Worm (Caenorhabditis elegans) whole organism, L2 larva: ENCODE data around the gene K08D12.8.
A peak's percentile ranks its signal among the peaks of the same experiment; 100 is the strongest.

Experiments
- C34F6.9 ChIP-seq: fragments of 150-350 bp; optimal IDR thresholded peaks from 2 replicates; lab custom pipeline; 2014; ENCODE audit warnings: missing biosample characterization, missing genetic modification characterization
- F13H6.1 ChIP-seq: sonication (generic microtip); optimal IDR thresholded peaks from 2 replicates; lab custom pipeline; 2016; ENCODE audit warnings: missing genetic modification characterization, missing compliant biosample characterization
- Y55F3AM.14 ChIP-seq: fragments of 200-800 bp; sonication (Bioruptor generic); optimal IDR thresholded peaks from 2 replicates; lab custom pipeline; 2018; ENCODE audit warnings: mild to moderate bottlenecking, missing genetic modification characterization, missing compliant biosample characterization
- alr-1 ChIP-seq: fragments of 150-350 bp; optimal IDR thresholded peaks from 2 replicates; lab custom pipeline; 2014; ENCODE audit warnings: missing biosample characterization, missing genetic modification characterization
- aly-2 ChIP-seq: fragments of 150-350 bp; optimal IDR thresholded peaks from 2 replicates; lab custom pipeline; 2014; ENCODE audit warnings: missing biosample characterization, missing genetic modification characterization
- blmp-1 ChIP-seq: sonication (generic microtip); optimal IDR thresholded peaks from 2 replicates; lab custom pipeline; 2017; ENCODE audit warnings: missing genetic modification characterization, mild to moderate bottlenecking, missing compliant biosample characterization, antibody characterized with exemption, moderate library complexity; ENCODE audit not compliant: insufficient read depth
- ceh-16 ChIP-seq: fragments of 150-350 bp; optimal IDR thresholded peaks from 2 replicates; lab custom pipeline; 2014; ENCODE audit warnings: missing biosample characterization, missing genetic modification characterization
- ceh-82 ChIP-seq: fragments of 150-350 bp; optimal IDR thresholded peaks from 2 replicates; lab custom pipeline; 2014; ENCODE audit warnings: missing biosample characterization, missing genetic modification characterization
- crh-2 ChIP-seq: sonication (generic microtip); optimal IDR thresholded peaks from 2 replicates; lab custom pipeline; 2017; ENCODE audit warnings: missing biosample characterization, missing genetic modification characterization
- egl-27 ChIP-seq: sonication (generic microtip); optimal IDR thresholded peaks from 3 replicates; lab custom pipeline; 2017; ENCODE audit warnings: missing biosample characterization, missing genetic modification reagents, missing genetic modification characterization
- elt-3 ChIP-seq: sonication (generic microtip); optimal IDR thresholded peaks from 2 replicates; lab custom pipeline; 2017; ENCODE audit warnings: missing biosample characterization, missing genetic modification characterization
- fos-1 ChIP-seq: fragments of 150-350 bp; optimal IDR thresholded peaks from 2 replicates; lab custom pipeline; 2014; ENCODE audit warnings: missing biosample characterization, missing genetic modification characterization
- gmeb-1 ChIP-seq: fragments of 150-350 bp; optimal IDR thresholded peaks from 2 replicates; lab custom pipeline; 2014; ENCODE audit warnings: missing biosample characterization, missing genetic modification characterization
- lin-11 ChIP-seq: fragments of 150-350 bp; sonication (generic microtip); optimal IDR thresholded peaks from 2 replicates; lab custom pipeline; 2014; ENCODE audit warnings: missing biosample characterization, missing genetic modification characterization, inconsistent platforms, mixed read lengths
- lin-13 ChIP-seq: fragments of 150-350 bp; optimal IDR thresholded peaks from 2 replicates; lab custom pipeline; 2014; ENCODE audit warnings: missing biosample characterization, missing genetic modification reagents, missing genetic modification characterization
- lin-39 ChIP-seq: fragments of 150-350 bp; optimal IDR thresholded peaks from 2 replicates; lab custom pipeline; 2014; ENCODE audit warnings: missing biosample characterization, missing genetic modification reagents, missing genetic modification characterization
- lsy-2 ChIP-seq, 2 experiments: fragments of 150-350 bp in 1 of 2; sonication (generic microtip) in 1 of 2; optimal IDR thresholded peaks; 2 replicates each; lab custom pipeline; 2014 to 2017; ENCODE audit warnings: missing biosample characterization in 2 of 2, missing genetic modification characterization in 2 of 2
- mab-5 ChIP-seq: fragments of 150-350 bp; optimal IDR thresholded peaks from 2 replicates; lab custom pipeline; 2014; ENCODE audit warnings: missing biosample characterization, missing genetic modification characterization
- mbf-1 ChIP-seq: sonication (generic microtip); optimal IDR thresholded peaks from 2 replicates; lab custom pipeline; 2017; ENCODE audit warnings: missing biosample characterization, missing genetic modification characterization
- nhr-10 ChIP-seq: sonication (generic microtip); optimal IDR thresholded peaks from 2 replicates; lab custom pipeline; 2017; ENCODE audit warnings: missing biosample characterization, missing genetic modification characterization
- nhr-12 ChIP-seq: fragments of 150-350 bp; optimal IDR thresholded peaks from 2 replicates; lab custom pipeline; 2014; ENCODE audit warnings: missing biosample characterization, missing genetic modification characterization
- nhr-129 ChIP-seq: fragments of 150-350 bp; optimal IDR thresholded peaks from 2 replicates; lab custom pipeline; 2014; ENCODE audit warnings: missing biosample characterization, missing genetic modification characterization
- nhr-21 ChIP-seq: fragments of 150-350 bp; optimal IDR thresholded peaks from 2 replicates; lab custom pipeline; 2014; ENCODE audit warnings: missing biosample characterization, missing genetic modification characterization
- nhr-23 ChIP-seq: fragments of 150-350 bp; optimal IDR thresholded peaks from 2 replicates; lab custom pipeline; 2014; ENCODE audit warnings: missing biosample characterization, missing genetic modification reagents, missing genetic modification characterization
- nhr-237 ChIP-seq: fragments of 150-350 bp; optimal IDR thresholded peaks from 2 replicates; lab custom pipeline; 2014; ENCODE audit warnings: missing biosample characterization, missing genetic modification characterization
- nhr-6 ChIP-seq: fragments of 150-350 bp; optimal IDR thresholded peaks from 2 replicates; lab custom pipeline; 2014; ENCODE audit warnings: missing biosample characterization, missing genetic modification characterization
- peb-1 ChIP-seq: fragments of 150-350 bp; optimal IDR thresholded peaks from 2 replicates; lab custom pipeline; 2014; ENCODE audit warnings: missing biosample characterization, missing genetic modification characterization
- sem-4 ChIP-seq: fragments of 150-350 bp; optimal IDR thresholded peaks from 2 replicates; lab custom pipeline; 2014; ENCODE audit warnings: missing biosample characterization, missing genetic modification reagents, missing genetic modification characterization
- skn-1 ChIP-seq: sonication (generic microtip); optimal IDR thresholded peaks from 2 replicates; lab custom pipeline; 2017; ENCODE audit warnings: missing biosample characterization, missing genetic modification characterization
- sma-3 ChIP-seq: sonication (generic microtip); optimal IDR thresholded peaks from 2 replicates; lab custom pipeline; 2016; ENCODE audit warnings: missing genetic modification reagents, missing genetic modification characterization, missing compliant biosample characterization
- sma-9 ChIP-seq, 2 experiments: fragments of 150-350 bp in 1 of 2; sonication (generic microtip) in 1 of 2; optimal IDR thresholded peaks; 2 replicates each; lab custom pipeline; 2014 to 2016; ENCODE audit warnings: missing genetic modification characterization in 2 of 2, mild to moderate bottlenecking in 1 of 2, missing biosample characterization in 1 of 2, missing compliant biosample characterization in 1 of 2, missing genetic modification reagents in 1 of 2, moderate library complexity in 1 of 2
- snpc-4 ChIP-seq: fragments of 150-350 bp; optimal IDR thresholded peaks from 2 replicates; lab custom pipeline; 2014; ENCODE audit warnings: missing biosample characterization, missing genetic modification characterization
- unc-39 ChIP-seq: fragments of 150-350 bp; optimal IDR thresholded peaks from 2 replicates; lab custom pipeline; 2014; ENCODE audit warnings: missing biosample characterization, missing genetic modification characterization
- unc-62 ChIP-seq: fragments of 150-350 bp; optimal IDR thresholded peaks from 2 replicates; lab custom pipeline; 2014; ENCODE audit warnings: missing biosample characterization, missing genetic modification reagents, missing genetic modification characterization
- zag-1 ChIP-seq: fragments of 150-350 bp; optimal IDR thresholded peaks from 2 replicates; lab custom pipeline; 2014; ENCODE audit warnings: missing biosample characterization, missing genetic modification characterization
- ztf-1 ChIP-seq: fragments of 200-800 bp; sonication (Bioruptor generic); conservative IDR thresholded peaks from 2 replicates; pipeline ENCODE4 v1.3.6; 2022; ENCODE audit warnings: missing genetic modification characterization, missing compliant biosample characterization
- ztf-4 ChIP-seq: fragments of 150-350 bp; optimal IDR thresholded peaks from 2 replicates; lab custom pipeline; 2014; ENCODE audit warnings: missing biosample characterization, missing genetic modification characterization

The K08D12.8 gene

DNA sequence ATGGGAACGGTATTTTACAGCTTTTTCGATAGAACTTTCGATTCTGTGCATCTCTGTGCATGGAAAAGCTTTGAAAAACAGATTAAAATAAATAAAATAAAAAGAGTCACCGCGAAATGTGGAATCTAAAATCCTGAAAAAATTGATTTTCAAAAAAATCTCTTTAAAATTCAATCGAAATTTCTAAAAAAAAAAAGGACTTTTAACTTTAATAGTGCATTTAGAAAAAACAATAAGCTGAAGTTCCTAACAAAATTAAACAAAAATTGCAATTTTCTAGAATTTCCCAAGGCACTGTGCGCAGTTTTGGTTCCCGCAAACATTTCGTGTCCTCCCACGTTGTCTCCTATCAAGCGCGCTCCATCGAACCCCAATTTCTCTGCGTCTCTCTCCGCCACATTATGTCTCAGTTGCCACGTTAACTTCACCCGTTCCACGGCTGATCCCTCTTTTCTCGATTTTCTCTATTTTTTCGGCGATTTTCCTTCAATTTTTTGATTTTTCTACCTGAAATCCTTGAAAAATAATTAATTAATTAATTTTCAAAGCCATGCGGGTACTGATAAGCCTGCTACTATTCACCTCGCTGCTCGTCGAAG is 19.6 kb downstream of the K08D12.8 start, which contains the start of the genes Y41D4A.6 and Y41D4A.4 (continued):
- TF ChIP-seq lsy-2 (tag; optimal IDR thresholded peaks at IDR 0.05; lab: Kevin White, UChicago) = peak; percentile 52 to 87
- TF ChIP-seq alr-1 (tag; lab: Kevin White, UChicago) = no peak

DNA sequence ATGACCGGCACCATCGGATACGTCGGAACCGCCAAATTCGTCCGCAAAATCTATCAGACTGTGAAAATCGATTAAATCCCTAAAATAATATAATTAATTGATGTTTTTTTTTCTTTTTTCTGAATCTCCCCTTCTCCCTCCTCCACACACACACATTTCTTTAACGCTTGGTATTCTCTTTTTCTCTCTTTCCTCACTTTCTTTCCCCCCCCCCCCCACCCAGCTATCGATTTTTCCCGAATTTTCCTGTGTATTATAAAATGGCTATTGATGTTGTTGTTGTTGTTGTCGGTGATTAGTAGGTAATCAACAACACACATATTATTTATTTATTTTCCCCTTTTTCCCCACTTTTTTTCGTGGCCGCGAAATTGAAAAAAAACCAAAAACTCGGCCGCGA is 25.3 kb downstream of the K08D12.8 start:
- TF ChIP-seq F13H6.1 (tag; lab: Kevin White, UChicago) (no peak), unc-39 (tag; lab: Kevin White, UChicago) (no peak), peb-1 (tag; lab: Kevin White, UChicago) (no peak), elt-3 (tag; lab: Kevin White, UChicago) (no peak), unc-62 (GFP tag; lab: Kevin White, UChicago) (no peak), nhr-12 (tag; lab: Kevin White, UChicago) (no peak), crh-2 (tag; lab: Kevin White, UChicago) (no peak)

DNA sequence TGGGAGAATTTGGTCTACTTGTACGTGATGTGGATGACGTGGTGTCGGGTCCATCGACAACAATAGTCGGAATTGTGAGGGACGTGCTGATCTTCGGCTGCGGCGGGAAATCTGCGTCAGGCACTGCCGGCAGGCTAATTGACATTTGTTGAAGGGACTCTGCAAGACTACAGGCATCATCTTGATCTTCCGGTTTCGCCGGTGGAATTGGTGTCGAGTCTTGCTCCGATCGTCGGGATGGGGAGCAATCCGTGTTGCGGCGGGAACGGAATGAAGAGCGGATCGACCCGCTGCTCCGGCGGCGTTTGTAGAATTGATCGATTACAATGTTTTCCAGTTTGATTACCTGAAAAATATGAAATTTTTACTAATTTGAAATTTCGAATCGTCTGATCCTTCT is 26.5 kb downstream of the K08D12.8 start:
- no peak for TF ChIP-seq Y55F3AM.14 (GFP tag; lab: Kevin White, UChicago)

DNA sequence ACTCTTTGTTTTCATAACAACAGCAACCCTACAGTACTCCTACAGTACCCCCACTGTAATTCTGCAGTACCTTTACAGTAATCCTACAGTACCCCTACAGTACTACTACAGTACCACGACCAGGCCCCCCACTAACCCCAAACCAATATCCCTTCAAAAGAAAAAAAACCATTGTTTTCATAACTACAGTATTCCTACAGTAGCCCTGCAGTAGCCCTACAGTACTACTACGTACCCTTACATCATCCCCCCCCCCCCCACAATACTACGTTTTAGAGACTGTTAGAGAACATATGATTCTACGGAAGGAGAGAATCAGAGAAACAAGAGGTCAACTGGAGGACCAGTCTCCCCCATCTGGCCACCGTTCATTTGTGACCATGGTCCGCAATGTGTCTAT is 27.5 kb downstream of the K08D12.8 start, which contains the start of gene Y41D4A.3:
Gene Y41D4A.3, plus strand, starts transcription at position 301 of the 400 bp plus-strand sequence.
- TF ChIP-seq ztf-1 (GFP tag; lab: Robert Waterston, UW) (no peak), nhr-10 (tag; lab: Kevin White, UChicago) (no peak), aly-2 (tag; lab: Kevin White, UChicago) (no peak), crh-2 (tag; lab: Kevin White, UChicago) (no peak), sma-9 (GFP tag; optimal IDR thresholded peaks at IDR 0.05; lab: Kevin White, UChicago) (no peak), sma-9 (tag; optimal IDR thresholded peaks at IDR 0.05; lab: Kevin White, UChicago) (no peak), nhr-6 (tag; lab: Kevin White, UChicago) (no peak), nhr-237 (tag; lab: Kevin White, UChicago) (no peak), gmeb-1 (tag; lab: Kevin White, UChicago) (no peak), lin-13 (GFP tag; lab: Kevin White, UChicago) (no peak), egl-27 (no peak)

DNA sequence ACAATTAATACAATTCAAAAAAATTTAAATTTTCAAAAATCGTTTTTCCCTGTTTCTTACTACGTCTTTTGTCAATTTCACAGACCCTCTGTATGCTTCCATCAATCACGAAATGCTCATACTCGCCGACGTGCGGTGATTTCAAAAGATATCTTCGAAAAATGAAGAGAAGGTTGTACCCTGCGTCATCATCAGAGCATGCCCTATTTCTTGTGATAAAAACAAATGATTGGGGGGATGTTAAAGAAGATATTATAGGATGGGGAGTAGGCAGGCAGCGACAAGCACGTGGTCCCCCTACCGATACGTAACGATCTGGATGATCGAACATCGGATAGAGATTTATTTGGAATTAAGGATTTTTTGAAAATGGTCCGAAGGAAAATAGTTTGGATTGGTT is 32.6 kb downstream of the K08D12.8 start:
- TF ChIP-seq nhr-21 = no peak
- no peak for TF ChIP-seq sma-3 (GFP tag; lab: Kevin White, UChicago)
- TF ChIP-seq snpc-4 = no peak
- TF ChIP-seq lin-39 = no peak
- TF ChIP-seq mbf-1 (tag; lab: Kevin White, UChicago) = no peak
- no peak for TF ChIP-seq ceh-82 (tag; lab: Kevin White, UChicago)
- TF ChIP-seq ztf-4 = no peak
- TF ChIP-seq F13H6.1 (tag; lab: Kevin White, UChicago) = no peak
- peak; percentile 52 for TF ChIP-seq nhr-129 (tag; lab: Kevin White, UChicago)
- TF ChIP-seq nhr-12 (tag; lab: Kevin White, UChicago) = no peak
- peak; percentile 17 for TF ChIP-seq C34F6.9 (tag; lab: Kevin White, UChicago)
- TF ChIP-seq lin-11 (tag; lab: Kevin White, UChicago) = no peak
- TF ChIP-seq ceh-16 = no peak
- no peak for TF ChIP-seq mab-5
- TF ChIP-seq nhr-237 (tag; lab: Kevin White, UChicago) = no peak
- TF ChIP-seq ztf-1 (GFP tag; lab: Robert Waterston, UW) = no peak
- no peak for TF ChIP-seq nhr-23 (tag; lab: Kevin White, UChicago)
- TF ChIP-seq lsy-2 (tag; optimal IDR thresholded peaks at IDR 0.05; lab: Kevin White, UChicago) = peak in 1 of 2 experiments; percentile 20
- no peak for TF ChIP-seq zag-1 (tag; lab: Kevin White, UChicago)
- no peak for TF ChIP-seq unc-39 (tag; lab: Kevin White, UChicago)

DNA sequence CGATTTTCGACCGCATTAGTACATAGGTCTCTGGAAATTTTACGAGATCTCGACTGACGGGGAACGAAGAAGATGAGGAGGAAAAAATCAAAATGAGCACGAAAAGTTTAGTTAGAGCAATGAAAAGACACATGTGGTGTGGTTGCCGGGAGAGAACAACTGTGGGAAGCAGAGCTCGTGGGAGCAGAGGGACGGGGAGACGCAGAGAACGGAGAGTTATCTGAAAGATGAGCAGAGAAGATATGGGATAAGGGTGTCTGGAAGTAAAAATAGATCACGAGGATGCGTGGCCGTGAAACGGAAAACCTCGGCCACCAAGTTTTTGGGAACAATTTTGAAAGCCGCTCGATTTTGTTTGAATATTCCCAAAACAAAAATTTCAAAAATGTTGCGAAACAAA is 35.6 kb downstream of the K08D12.8 start, which contains the start of gene Y41D4A.7:
Gene Y41D4A.7, minus strand, starts transcription at position 18 of the 400 bp plus-strand sequence.
- TF ChIP-seq nhr-129 (tag; lab: Kevin White, UChicago) (peak; percentile 50), C34F6.9 (tag; lab: Kevin White, UChicago) (peak; percentile 22), F13H6.1 (tag; lab: Kevin White, UChicago) (peak; percentile 49), blmp-1 (tag; lab: Kevin White, UChicago) (no peak), unc-62 (GFP tag; lab: Kevin White, UChicago) (no peak), lsy-2 (tag; optimal IDR thresholded peaks at IDR 0.05; lab: Kevin White, UChicago) (peak in 1 of 2 experiments; percentile 26), fos-1 (tag; lab: Kevin White, UChicago) (no peak), skn-1 (tag; lab: Kevin White, UChicago) (no peak), sem-4 (tag; lab: Kevin White, UChicago) (no peak)
